Worm (Caenorhabditis elegans) whole organism, late embryonic: ENCODE measurements around the gene T10C6.6.

Experiments
- C08G9.2 ChIP-seq: sonication (generic microtip); optimal IDR thresholded peaks from 2 replicates; lab custom pipeline; 2016; ENCODE audit warnings: mild to moderate bottlenecking, missing genetic modification characterization, moderate library complexity, missing compliant biosample characterization
- F13H6.1 ChIP-seq: sonication (generic microtip); optimal IDR thresholded peaks from 2 replicates; lab custom pipeline; 2016; ENCODE audit warnings: missing genetic modification characterization, missing compliant biosample characterization
- K02D7.2 ChIP-seq: sonication (generic microtip); optimal IDR thresholded peaks from 2 replicates; lab custom pipeline; 2017; ENCODE audit warnings: mild to moderate bottlenecking, missing genetic modification characterization, missing compliant biosample characterization
- K09A11.1 ChIP-seq: sonication (generic microtip); optimal IDR thresholded peaks from 2 replicates; lab custom pipeline; 2017; ENCODE audit warnings: antibody characterized with exemption, mild to moderate bottlenecking, missing genetic modification characterization, missing compliant biosample characterization; ENCODE audit not compliant: insufficient read depth
- T23F11.4 ChIP-seq: fragments of 200-800 bp; sonication (Bioruptor generic); optimal IDR thresholded peaks from 2 replicates; lab custom pipeline; 2018; ENCODE audit warnings: mild to moderate bottlenecking, missing genetic modification characterization, missing compliant biosample characterization
- ahr-1 ChIP-seq: sonication (generic microtip); optimal IDR thresholded peaks from 2 replicates; lab custom pipeline; 2016; ENCODE audit warnings: missing genetic modification characterization, missing compliant biosample characterization
- ceh-14 ChIP-seq: sonication (generic microtip); optimal IDR thresholded peaks from 2 replicates; lab custom pipeline; 2016; ENCODE audit warnings: missing genotype, missing genetic modification characterization, missing compliant biosample characterization
- ceh-19 ChIP-seq: fragments of 200-800 bp; sonication (Bioruptor generic); optimal IDR thresholded peaks from 2 replicates; lab custom pipeline; 2018; ENCODE audit warnings: mild to moderate bottlenecking, missing genetic modification characterization, missing compliant biosample characterization
- ceh-22 ChIP-seq: sonication (generic microtip); optimal IDR thresholded peaks from 2 replicates; lab custom pipeline; 2017; ENCODE audit warnings: missing biosample characterization, missing genetic modification characterization
- ceh-24 ChIP-seq: sonication (generic microtip); optimal IDR thresholded peaks from 2 replicates; lab custom pipeline; 2016; ENCODE audit warnings: mild to moderate bottlenecking, missing genetic modification characterization, missing compliant biosample characterization
- ceh-31 ChIP-seq: sonication (generic microtip); optimal IDR thresholded peaks from 2 replicates; lab custom pipeline; 2016; ENCODE audit warnings: missing genetic modification characterization, missing compliant biosample characterization
- ceh-34 ChIP-seq: sonication (generic microtip); optimal IDR thresholded peaks from 2 replicates; lab custom pipeline; 2016; ENCODE audit warnings: mild to moderate bottlenecking, missing genetic modification characterization, missing compliant biosample characterization
- ceh-48 ChIP-seq: sonication (generic microtip); optimal IDR thresholded peaks from 2 replicates; lab custom pipeline; 2016; ENCODE audit warnings: missing genetic modification characterization, inconsistent platforms, missing compliant biosample characterization
- ceh-9 ChIP-seq: sonication (generic microtip); optimal IDR thresholded peaks from 2 replicates; lab custom pipeline; 2016; ENCODE audit warnings: mild to moderate bottlenecking, missing genetic modification characterization, inconsistent platforms, missing compliant biosample characterization
- che-1 ChIP-seq: sonication (generic microtip); optimal IDR thresholded peaks from 2 replicates; lab custom pipeline; 2016; ENCODE audit warnings: mild to moderate bottlenecking, missing genetic modification characterization, missing compliant biosample characterization
- dmd-4 ChIP-seq: sonication (generic microtip); optimal IDR thresholded peaks from 2 replicates; lab custom pipeline; 2016; ENCODE audit warnings: borderline replicate concordance, missing genetic modification characterization, missing compliant biosample characterization
- elt-2 ChIP-seq: sonication (generic microtip); optimal IDR thresholded peaks from 2 replicates; lab custom pipeline; 2016; ENCODE audit warnings: missing genetic modification reagents, missing genetic modification characterization, missing compliant biosample characterization
- eyg-1 ChIP-seq: sonication (generic microtip); optimal IDR thresholded peaks from 2 replicates; lab custom pipeline; 2016; ENCODE audit warnings: missing genotype, missing genetic modification characterization, missing compliant biosample characterization
- fkh-6 ChIP-seq: sonication (generic microtip); optimal IDR thresholded peaks from 2 replicates; lab custom pipeline; 2016; ENCODE audit warnings: missing genetic modification characterization, missing compliant biosample characterization
- gmeb-2 ChIP-seq: sonication (generic microtip); optimal IDR thresholded peaks from 2 replicates; lab custom pipeline; 2016; ENCODE audit warnings: missing genetic modification characterization, inconsistent platforms, missing compliant biosample characterization
- hlh-13 ChIP-seq: fragments of 200-800 bp; sonication (Bioruptor generic); optimal IDR thresholded peaks from 2 replicates; lab custom pipeline; 2018; ENCODE audit warnings: mild to moderate bottlenecking, missing genetic modification characterization, missing compliant biosample characterization
- hlh-15 ChIP-seq: sonication (generic microtip); optimal IDR thresholded peaks from 2 replicates; lab custom pipeline; 2016; ENCODE audit warnings: missing genetic modification characterization, missing compliant biosample characterization
- hlh-30 ChIP-seq: sonication (generic microtip); optimal IDR thresholded peaks from 2 replicates; lab custom pipeline; 2017; ENCODE audit warnings: antibody characterized with exemption, missing genetic modification characterization, missing compliant biosample characterization; ENCODE audit not compliant: insufficient read depth
- lim-6 ChIP-seq: sonication (generic microtip); optimal IDR thresholded peaks from 2 replicates; lab custom pipeline; 2016; ENCODE audit warnings: missing genetic modification characterization, missing compliant biosample characterization
- lin-11 ChIP-seq: fragments of 200-800 bp; sonication (Bioruptor generic); optimal IDR thresholded peaks from 2 replicates; lab custom pipeline; 2018; ENCODE audit warnings: mild to moderate bottlenecking, missing genetic modification characterization, missing compliant biosample characterization
- madf-2 ChIP-seq: sonication (generic microtip); optimal IDR thresholded peaks from 2 replicates; lab custom pipeline; 2017; ENCODE audit warnings: missing genetic modification characterization, missing compliant biosample characterization
- nfya-1 ChIP-seq: sonication (generic microtip); optimal IDR thresholded peaks from 2 replicates; lab custom pipeline; 2017; ENCODE audit warnings: missing genetic modification characterization, mild to moderate bottlenecking, missing compliant biosample characterization, antibody characterized with exemption, moderate library complexity
- nhr-232 ChIP-seq: sonication (generic microtip); optimal IDR thresholded peaks from 2 replicates; lab custom pipeline; 2016; ENCODE audit warnings: missing genetic modification characterization, missing compliant biosample characterization
- npax-4 ChIP-seq: sonication (generic microtip); optimal IDR thresholded peaks from 2 replicates; lab custom pipeline; 2016; ENCODE audit warnings: missing genetic modification characterization, missing compliant biosample characterization
- odd-2 ChIP-seq: sonication (generic microtip); optimal IDR thresholded peaks from 2 replicates; lab custom pipeline; 2017; ENCODE audit warnings: antibody characterized with exemption, mild to moderate bottlenecking, missing genetic modification characterization, missing compliant biosample characterization
- pag-3 ChIP-seq: sonication (generic microtip); optimal IDR thresholded peaks from 2 replicates; lab custom pipeline; 2016; ENCODE audit warnings: missing compliant biosample characterization, missing genetic modification characterization, borderline replicate concordance
- pat-9 ChIP-seq: fragments of 200-800 bp; sonication (Bioruptor generic); optimal IDR thresholded peaks from 2 replicates; lab custom pipeline; 2018; ENCODE audit warnings: mild to moderate bottlenecking, missing genetic modification characterization, moderate library complexity, missing compliant biosample characterization
- pha-4 ChIP-seq: fragments of 150-350 bp; optimal IDR thresholded peaks from 2 replicates; lab custom pipeline; 2018; ENCODE audit warnings: missing biosample characterization, missing genetic modification reagents, missing genetic modification characterization
- pros-1 ChIP-seq: fragments of 150-350 bp; optimal IDR thresholded peaks from 2 replicates; lab custom pipeline; 2014; ENCODE audit warnings: missing biosample characterization, missing genetic modification reagents, missing genetic modification characterization
- ref-2 ChIP-seq: sonication (generic microtip); optimal IDR thresholded peaks from 2 replicates; lab custom pipeline; 2016; ENCODE audit warnings: missing genetic modification characterization, missing compliant biosample characterization
- rnt-1 ChIP-seq: sonication (generic microtip); optimal IDR thresholded peaks from 2 replicates; lab custom pipeline; 2016; ENCODE audit warnings: missing genetic modification characterization, missing compliant biosample characterization
- syd-9 ChIP-seq: sonication (generic microtip); optimal IDR thresholded peaks from 2 replicates; lab custom pipeline; 2016; ENCODE audit warnings: mild to moderate bottlenecking, missing genetic modification characterization, moderate library complexity, missing compliant biosample characterization
- tbx-2 ChIP-seq: sonication (generic microtip); optimal IDR thresholded peaks from 2 replicates; lab custom pipeline; 2016; ENCODE audit warnings: missing genetic modification characterization, missing compliant biosample characterization
- tbx-7 ChIP-seq: sonication (generic microtip); optimal IDR thresholded peaks from 2 replicates; lab custom pipeline; 2016; ENCODE audit warnings: missing genotype, missing genetic modification characterization, missing compliant biosample characterization
- unc-42 ChIP-seq: sonication (generic microtip); optimal IDR thresholded peaks from 2 replicates; lab custom pipeline; 2016; ENCODE audit warnings: missing genotype, missing genetic modification characterization, missing compliant biosample characterization
- ztf-16 ChIP-seq: sonication (generic microtip); optimal IDR thresholded peaks from 2 replicates; lab custom pipeline; 2017; ENCODE audit warnings: missing genetic modification characterization, missing compliant biosample characterization

T10C6.6 gene

DNA sequence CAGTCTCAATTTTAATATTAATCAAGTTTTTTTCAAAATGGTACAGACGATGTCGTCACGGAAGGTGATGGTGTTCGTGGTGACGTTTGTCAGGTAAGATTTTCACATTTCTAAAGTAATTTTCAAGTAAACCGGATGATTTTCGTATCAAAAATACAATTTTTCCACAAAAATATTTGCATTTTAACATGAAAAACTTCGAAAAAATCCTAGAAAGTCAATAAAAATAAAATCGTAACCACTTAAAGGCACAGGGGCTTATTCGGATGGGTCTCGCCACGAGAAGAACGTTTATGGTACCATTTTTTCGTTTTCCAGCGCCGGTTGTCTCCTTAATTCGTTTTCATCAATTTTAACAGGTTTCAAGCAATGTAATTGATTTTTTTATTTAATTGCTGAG, at the start of gene T10C6.6:
Gene T10C6.6, plus strand, starts transcription at position 27 of the 400 bp plus-strand sequence.
- no peak for TF ChIP-seq ztf-16 (tag; lab: Kevin White, UChicago)
- TF ChIP-seq elt-2 (tag; lab: Kevin White, UChicago), result peak; percentile 44
- TF ChIP-seq, all 69 proteins: peak for 1

DNA sequence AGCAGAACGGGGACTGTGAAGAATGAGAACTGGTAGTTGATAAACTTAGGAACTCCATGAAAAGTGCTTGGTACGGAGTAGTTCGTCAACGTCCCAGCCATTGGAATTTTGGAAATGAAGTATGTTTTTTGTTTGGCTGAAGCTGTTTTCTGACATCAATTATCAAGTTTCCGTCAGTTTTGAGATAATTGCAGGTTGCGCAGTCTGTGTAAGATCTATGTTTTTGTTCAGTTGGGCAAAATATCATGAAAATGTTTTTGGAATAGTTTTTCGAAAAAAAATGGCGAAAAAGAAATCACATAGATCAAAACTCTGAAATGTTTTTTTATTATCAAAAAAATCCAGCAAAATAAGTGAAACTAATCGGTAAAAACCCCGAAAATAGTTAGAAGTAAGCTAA, 49.3 kb upstream of the T10C6.6 start, which contains the start of gene sru-22:
Gene sru-22, minus strand, starts transcription at position 101 of the 400 bp plus-strand sequence.
- TF ChIP-seq ceh-24, result no peak
- TF ChIP-seq syd-9 (tag; lab: Kevin White, UChicago), result no peak
- no peak for TF ChIP-seq K02D7.2
- TF ChIP-seq npax-4 (tag; lab: Kevin White, UChicago), result no peak
- no peak for TF ChIP-seq hlh-13 (GFP tag; lab: Kevin White, UChicago)
- no peak for TF ChIP-seq lim-6 (tag; lab: Kevin White, UChicago)
- TF ChIP-seq ceh-48 (tag; lab: Kevin White, UChicago), result no peak
- TF ChIP-seq unc-42, result no peak
- no peak for TF ChIP-seq ceh-19
- TF ChIP-seq C08G9.2 (tag; lab: Kevin White, UChicago), result no peak
- no peak for TF ChIP-seq ceh-22 (tag; lab: Kevin White, UChicago)
- no peak for TF ChIP-seq ceh-31
- TF ChIP-seq pha-4 (tag; lab: Kevin White, UChicago), result no peak
- no peak for TF ChIP-seq nfya-1 (tag; lab: Kevin White, UChicago)
- TF ChIP-seq F13H6.1, result no peak
- no peak for TF ChIP-seq eyg-1 (tag; lab: Kevin White, UChicago)
- no peak for TF ChIP-seq hlh-15
- no peak for TF ChIP-seq pag-3 (tag; lab: Kevin White, UChicago)
- TF ChIP-seq ahr-1 (tag; lab: Kevin White, UChicago), result no peak
- TF ChIP-seq ref-2, result no peak

DNA sequence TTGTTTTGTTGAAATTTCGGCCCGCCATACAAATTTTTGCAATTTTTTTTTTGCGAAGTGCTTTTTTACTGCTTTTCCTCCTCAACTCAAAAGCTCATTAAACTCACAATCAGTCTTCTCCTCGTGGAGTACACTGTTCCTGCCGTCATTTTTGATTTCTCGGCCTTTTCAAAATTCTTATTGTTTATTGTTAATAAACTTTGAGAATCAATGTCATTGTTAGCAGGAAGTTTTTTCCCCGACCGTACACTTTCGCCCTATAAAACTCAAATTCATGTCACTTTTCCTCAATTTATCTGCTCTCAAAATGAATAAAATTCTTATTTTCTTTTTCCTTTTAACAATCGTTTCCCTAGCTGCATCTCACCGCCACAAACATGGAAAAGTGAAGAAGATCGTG, 48.3 kb upstream of the T10C6.6 start, which contains the start of gene clec-232:
Gene clec-232, plus strand, starts transcription at position 301 of the 400 bp plus-strand sequence.
- no peak for TF ChIP-seq syd-9 (tag; lab: Kevin White, UChicago)
- no peak for TF ChIP-seq ceh-34
- no peak for TF ChIP-seq pag-3 (tag; lab: Kevin White, UChicago)
- TF ChIP-seq rnt-1 (tag; lab: Kevin White, UChicago), result no peak
- no peak for TF ChIP-seq C08G9.2 (tag; lab: Kevin White, UChicago)
- no peak for TF ChIP-seq pros-1
- no peak for TF ChIP-seq tbx-7
- TF ChIP-seq npax-4 (tag; lab: Kevin White, UChicago), result no peak
- no peak for TF ChIP-seq nhr-232 (tag; lab: Kevin White, UChicago)
- no peak for TF ChIP-seq madf-2 (tag; lab: Kevin White, UChicago)
- no peak for TF ChIP-seq ceh-24
- no peak for TF ChIP-seq fkh-6
- no peak for TF ChIP-seq hlh-30

DNA sequence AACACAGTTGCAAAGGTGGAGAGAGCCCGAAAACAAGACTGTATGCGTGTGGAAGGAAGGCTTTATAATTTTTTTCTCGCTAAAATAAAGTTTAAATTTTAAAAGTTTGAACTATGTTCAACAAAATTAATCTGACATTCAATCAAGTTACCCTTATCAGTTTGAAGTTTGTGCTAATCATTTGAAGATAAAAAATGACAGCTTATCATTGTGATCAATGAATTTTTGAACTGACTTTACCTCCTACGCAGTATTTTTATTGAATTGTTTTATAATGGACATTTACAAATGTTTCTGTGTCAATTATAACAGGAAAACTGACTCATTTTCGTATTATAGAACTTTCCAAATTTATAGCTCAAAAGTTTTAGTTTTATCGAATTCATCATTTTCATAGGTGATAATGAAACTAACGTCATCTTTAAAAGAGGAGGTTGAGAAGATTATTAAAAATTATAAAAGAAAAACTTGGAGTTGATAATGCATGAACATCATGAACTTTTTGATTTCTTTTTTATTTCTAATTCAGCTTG, 45.8 kb upstream of the T10C6.6 start, which contains the start of gene oac-20:
Gene oac-20, plus strand, starts transcription at position 483 of the 533 bp plus-strand sequence.
- TF ChIP-seq tbx-2 (no peak), ceh-19 (no peak), ceh-22 (tag; lab: Kevin White, UChicago) (no peak), pat-9 (tag; lab: Kevin White, UChicago) (no peak), fkh-6 (no peak)

DNA sequence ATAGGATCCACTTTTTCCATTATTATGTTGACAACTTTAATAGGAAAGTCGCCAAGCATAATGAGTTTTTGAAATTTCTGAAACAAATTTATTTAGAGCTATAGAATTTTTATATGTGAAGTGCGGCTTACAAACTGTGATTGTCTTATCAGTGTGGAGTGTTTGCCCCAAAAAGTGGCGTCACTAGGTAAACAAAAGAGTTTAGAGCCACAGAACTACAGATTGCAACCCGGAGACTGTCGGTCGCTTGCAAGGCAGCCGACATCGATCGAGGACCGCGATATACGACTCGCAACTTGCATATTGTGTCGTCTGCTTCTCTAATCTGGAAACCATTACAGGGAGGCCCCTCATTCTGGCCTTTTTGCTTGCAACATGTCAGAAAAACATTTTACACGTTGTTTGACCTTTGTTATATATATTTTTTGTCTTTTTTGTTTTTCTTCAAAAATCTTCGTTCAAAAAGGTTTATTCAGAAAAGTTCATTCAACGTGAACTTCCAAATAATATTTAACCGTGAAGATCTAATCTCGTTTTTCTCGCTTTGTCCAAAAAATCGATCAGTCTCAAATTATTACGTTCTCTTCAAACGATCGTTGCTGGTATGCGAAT, 41.3 kb upstream of the T10C6.6 start, which contains the start of the genes fbxa-99 and F36G9.13:
Gene fbxa-99, minus strand, starts transcription at position 122 of the 612 bp plus-strand sequence.
Gene F36G9.13, plus strand, starts transcription at position 562 of the 612 bp plus-strand sequence.
- TF ChIP-seq ceh-19 (no peak), pros-1 (no peak), odd-2 (tag; lab: Kevin White, UChicago) (no peak), ceh-14 (tag; lab: Kevin White, UChicago) (no peak), K09A11.1 (tag; lab: Kevin White, UChicago) (no peak), dmd-4 (tag; lab: Kevin White, UChicago) (no peak), ceh-9 (no peak), pat-9 (tag; lab: Kevin White, UChicago) (no peak), che-1 (no peak), ceh-34 (no peak), lin-11 (tag; lab: Kevin White, UChicago) (no peak), madf-2 (tag; lab: Kevin White, UChicago) (no peak), ztf-16 (tag; lab: Kevin White, UChicago) (no peak), T23F11.4 (GFP tag; lab: Kevin White, UChicago) (no peak), pha-4 (tag; lab: Kevin White, UChicago) (no peak), gmeb-2 (no peak), ceh-22 (tag; lab: Kevin White, UChicago) (no peak)
